Worm (Caenorhabditis elegans) whole organism, L1 larva: ENCODE data around the gene dhgd-1.

Experiments used
- C04F5.9 ChIP-seq: sonication (generic microtip); optimal IDR thresholded peaks from 2 replicates; lab custom pipeline; 2016; ENCODE audit warnings: missing genetic modification characterization, missing compliant biosample characterization
- C16A3.4 ChIP-seq: fragments of 150-350 bp; optimal IDR thresholded peaks from 2 replicates; lab custom pipeline; 2014; ENCODE audit warnings: missing biosample characterization, missing genetic modification characterization
- F16B12.6 ChIP-seq: fragments of 150-350 bp; optimal IDR thresholded peaks from 2 replicates; lab custom pipeline; 2014; ENCODE audit warnings: missing biosample characterization, missing genetic modification characterization
- aha-1 ChIP-seq: fragments of 150-350 bp; optimal IDR thresholded peaks from 2 replicates; lab custom pipeline; 2014; ENCODE audit warnings: missing biosample characterization, missing genetic modification characterization
- aly-2 ChIP-seq: fragments of 150-350 bp; optimal IDR thresholded peaks from 2 replicates; lab custom pipeline; 2014; ENCODE audit warnings: missing biosample characterization, missing genetic modification characterization
- ama-1 ChIP-seq: fragments of 150-350 bp; optimal IDR thresholded peaks from 2 replicates; lab custom pipeline; 2014
- blmp-1 ChIP-seq: fragments of 150-350 bp; optimal IDR thresholded peaks from 2 replicates; lab custom pipeline; 2014; ENCODE audit warnings: missing biosample characterization, missing genetic modification characterization
- ceh-82 ChIP-seq, 3 experiments: fragments of 150-350 bp in 1 of 3; sonication (generic microtip) in 2 of 3; optimal IDR thresholded peaks; 2 replicates each; lab custom pipeline; 2014 to 2017; ENCODE audit warnings: missing biosample characterization in 3 of 3, missing genetic modification characterization in 3 of 3
- ceh-88 ChIP-seq: fragments of 200-800 bp; sonication (Bioruptor generic); IDR thresholded peaks from 2 replicates; pipeline ENCODE4 v1.3.6; 2022; ENCODE audit warnings: missing genetic modification characterization, missing compliant biosample characterization
- ceh-90 ChIP-seq: sonication (generic microtip); optimal IDR thresholded peaks from 2 replicates; lab custom pipeline; 2016; ENCODE audit warnings: missing genetic modification characterization, missing compliant biosample characterization
- dpl-1 ChIP-seq, 3 experiments: fragments of 150-350 bp in 2 of 3; sonication (generic microtip) in 1 of 3; optimal IDR thresholded peaks; 2 replicates each; lab custom pipeline; 2014 to 2017; ENCODE audit warnings: missing biosample characterization in 3 of 3, missing genetic modification characterization in 3 of 3, missing genetic modification reagents in 3 of 3
- egl-27 ChIP-seq, 2 experiments: fragments of 150-350 bp in 1 of 2; sonication (generic microtip); optimal IDR thresholded peaks; 3 replicates each; lab custom pipeline; 2017 to 2018; ENCODE audit warnings: missing biosample characterization in 2 of 2, missing genetic modification characterization in 2 of 2, missing genetic modification reagents in 2 of 2
- elt-2 ChIP-seq: sonication (generic microtip); optimal IDR thresholded peaks from 2 replicates; lab custom pipeline; 2016; ENCODE audit warnings: missing genetic modification characterization, mild to moderate bottlenecking, inconsistent platforms, missing compliant biosample characterization, missing genetic modification reagents
- elt-3 ChIP-seq, 6 experiments: fragments of 150-350 bp in 1 of 6; sonication (generic microtip); optimal IDR thresholded peaks; 2 replicates each; lab custom pipeline; 2017 to 2018; ENCODE audit warnings: missing biosample characterization in 6 of 6, missing genetic modification characterization in 6 of 6, inconsistent platforms in 1 of 6
- ets-5 ChIP-seq: fragments of 200-800 bp; sonication (Bioruptor generic); IDR thresholded peaks from 2 replicates; pipeline ENCODE4 v1.3.6; 2022; ENCODE audit warnings: missing genetic modification characterization, missing compliant biosample characterization
- fkh-10 ChIP-seq: sonication (generic microtip); optimal IDR thresholded peaks from 2 replicates; lab custom pipeline; 2017; ENCODE audit warnings: missing biosample characterization, missing genetic modification reagents, missing genetic modification characterization
- fos-1 ChIP-seq: fragments of 150-350 bp; optimal IDR thresholded peaks from 2 replicates; lab custom pipeline; 2014; ENCODE audit warnings: missing biosample characterization, missing genetic modification characterization
- hlh-17 ChIP-seq: fragments of 200-800 bp; sonication (Bioruptor generic); optimal IDR thresholded peaks from 2 replicates; lab custom pipeline; 2018; ENCODE audit warnings: missing genetic modification characterization, mild to moderate bottlenecking, missing compliant biosample characterization, moderate library complexity, borderline replicate concordance
- hlh-4 ChIP-seq: sonication (generic microtip); optimal IDR thresholded peaks from 2 replicates; lab custom pipeline; 2016; ENCODE audit warnings: mild to moderate bottlenecking, missing genetic modification characterization, missing compliant biosample characterization
- hpl-2 ChIP-seq: fragments of 150-350 bp; optimal IDR thresholded peaks from 2 replicates; lab custom pipeline; 2014; ENCODE audit warnings: missing biosample characterization, missing genetic modification reagents, missing genetic modification characterization
- jun-1 ChIP-seq: fragments of 150-350 bp; optimal IDR thresholded peaks from 2 replicates; lab custom pipeline; 2014; ENCODE audit warnings: missing biosample characterization, missing genetic modification reagents, missing genetic modification characterization
- lin-13 ChIP-seq: fragments of 150-350 bp; optimal IDR thresholded peaks from 2 replicates; lab custom pipeline; 2014; ENCODE audit warnings: missing biosample characterization, missing genetic modification reagents, missing genetic modification characterization
- lin-14 ChIP-seq: fragments of 200-800 bp; sonication (Bioruptor generic); optimal IDR thresholded peaks from 2 replicates; lab custom pipeline; 2018; ENCODE audit warnings: mild to moderate bottlenecking, missing genetic modification characterization, moderate library complexity, missing compliant biosample characterization
- lir-3 ChIP-seq: sonication (generic microtip); optimal IDR thresholded peaks from 2 replicates; lab custom pipeline; 2016; ENCODE audit warnings: mild to moderate bottlenecking, missing genetic modification characterization, moderate library complexity, missing compliant biosample characterization; ENCODE audit not compliant: poor library complexity
- mdl-1 ChIP-seq, 2 experiments: fragments of 150-350 bp; optimal IDR thresholded peaks; 2 replicates each; lab custom pipeline; 2014 to 2017; ENCODE audit warnings: missing biosample characterization in 2 of 2, missing genetic modification characterization in 2 of 2, inconsistent platforms in 1 of 2
- mef-2 ChIP-seq: fragments of 150-350 bp; optimal IDR thresholded peaks from 2 replicates; lab custom pipeline; 2014; ENCODE audit warnings: missing biosample characterization, missing genetic modification characterization
- nhr-237 ChIP-seq: fragments of 150-350 bp; optimal IDR thresholded peaks from 2 replicates; lab custom pipeline; 2014; ENCODE audit warnings: missing biosample characterization, missing genetic modification characterization
- nhr-47 ChIP-seq: sonication (generic microtip); optimal IDR thresholded peaks from 2 replicates; lab custom pipeline; 2016; ENCODE audit warnings: mild to moderate bottlenecking, missing genetic modification characterization, moderate library complexity, missing compliant biosample characterization
- nhr-77 ChIP-seq: fragments of 150-350 bp; optimal IDR thresholded peaks from 2 replicates; lab custom pipeline; 2014; ENCODE audit warnings: missing biosample characterization, missing genetic modification characterization
- nhr-84 ChIP-seq: sonication (generic microtip); optimal IDR thresholded peaks from 2 replicates; lab custom pipeline; 2017; ENCODE audit warnings: missing biosample characterization, missing genetic modification characterization
- pag-3 ChIP-seq: sonication (generic microtip); optimal IDR thresholded peaks from 2 replicates; lab custom pipeline; 2017; ENCODE audit warnings: missing genetic modification characterization, mild to moderate bottlenecking, missing compliant biosample characterization, antibody characterized with exemption, borderline replicate concordance; ENCODE audit not compliant: insufficient read depth
- pax-3 ChIP-seq: fragments of 200-800 bp; sonication (Bioruptor generic); optimal IDR thresholded peaks from 2 replicates; lab custom pipeline; 2018; ENCODE audit warnings: mild to moderate bottlenecking, missing genetic modification characterization, moderate library complexity, missing compliant biosample characterization
- pqm-1 ChIP-seq: sonication (generic microtip); optimal IDR thresholded peaks from 3 replicates; lab custom pipeline; 2017; ENCODE audit warnings: missing biosample characterization, missing genetic modification characterization
- skn-1 ChIP-seq: fragments of 150-350 bp; optimal IDR thresholded peaks from 2 replicates; lab custom pipeline; 2014; ENCODE audit warnings: missing biosample characterization, missing genetic modification characterization
- snpc-4 ChIP-seq: fragments of 150-350 bp; optimal IDR thresholded peaks from 2 replicates; lab custom pipeline; 2014; ENCODE audit warnings: missing biosample characterization, missing genetic modification characterization
- sptf-1 ChIP-seq: fragments of 150-350 bp; optimal IDR thresholded peaks from 2 replicates; lab custom pipeline; 2014; ENCODE audit warnings: missing biosample characterization, missing genetic modification characterization
- sup-37 ChIP-seq: fragments of 200-800 bp; sonication (Bioruptor generic); optimal IDR thresholded peaks from 2 replicates; lab custom pipeline; 2018; ENCODE audit warnings: mild to moderate bottlenecking, missing genetic modification characterization, missing compliant biosample characterization
- swsn-7 ChIP-seq: sonication (generic microtip); optimal IDR thresholded peaks from 2 replicates; lab custom pipeline; 2016; ENCODE audit warnings: missing genetic modification characterization, missing compliant biosample characterization
- tbx-2 ChIP-seq: sonication (generic microtip); optimal IDR thresholded peaks from 2 replicates; lab custom pipeline; 2016; ENCODE audit warnings: missing genetic modification characterization, missing compliant biosample characterization
- unc-130 ChIP-seq: fragments of 150-350 bp; optimal IDR thresholded peaks from 2 replicates; lab custom pipeline; 2017; ENCODE audit warnings: missing biosample characterization, missing genetic modification characterization, inconsistent platforms
- unc-30 ChIP-seq: sonication (generic microtip); optimal IDR thresholded peaks from 2 replicates; lab custom pipeline; 2017; ENCODE audit warnings: missing biosample characterization, missing genetic modification characterization
- unc-86 ChIP-seq: sonication (generic microtip); optimal IDR thresholded peaks from 2 replicates; lab custom pipeline; 2016; ENCODE audit warnings: missing genetic modification characterization, missing compliant biosample characterization
- zag-1 ChIP-seq: fragments of 150-350 bp; optimal IDR thresholded peaks from 2 replicates; lab custom pipeline; 2014; ENCODE audit warnings: missing biosample characterization, missing genetic modification characterization
- ztf-11 ChIP-seq, 2 experiments: sonication (generic microtip); optimal IDR thresholded peaks; 2 replicates each; lab custom pipeline; 2016 to 2017; ENCODE audit warnings: missing genetic modification characterization in 2 of 2, missing biosample characterization in 1 of 2, missing compliant biosample characterization in 1 of 2

Gene dhgd-1

ce11 chrII:11545299-11545951, 6.5 kb downstream of the dhgd-1 start, which contains the start of gene dnj-13 (continued):
- TF ChIP-seq F16B12.6 (peak; percentile 27), hpl-2 (GFP tag; lab: Kevin White, UChicago) (peak; percentile 22), ama-1 (peak; percentile 0), aly-2 (tag; lab: Kevin White, UChicago) (peak; percentile 74), lin-14 (peak; percentile 99), nhr-47 (peak; percentile 98), elt-2 (tag; lab: Kevin White, UChicago) (peak; percentile 87), ceh-88 (GFP tag; lab: Robert Waterston, UW) (peak; percentile 92), fos-1 (peak; percentile 85), unc-130 (peak; percentile 81), lin-13 (GFP tag; lab: Kevin White, UChicago) (peak; percentile 93), hlh-4 (tag; lab: Kevin White, UChicago) (no peak), pqm-1 (tag; lab: Kevin White, UChicago) (no peak), nhr-237 (peak; percentile 92), blmp-1 (tag; lab: Kevin White, UChicago) (peak; percentile 87), elt-3 (tag; optimal IDR thresholded peaks at IDR 0.05; lab: Kevin White, UChicago) (peak in 3 of 6 experiments; percentile 79 to 93 (median 85)), dpl-1 (GFP tag; optimal IDR thresholded peaks at IDR 0.05; lab: Kevin White, UChicago) (peak; percentile 74 to 81 (median 79)), C04F5.9 (peak; percentile 86), unc-30 (tag; lab: Kevin White, UChicago) (peak; percentile 10), snpc-4 (tag; lab: Kevin White, UChicago) (peak; percentile 80), egl-27 (tag; optimal IDR thresholded peaks at IDR 0.05; lab: Kevin White, UChicago) (no peak), zag-1 (no peak), fkh-10 (GFP tag; lab: Kevin White, UChicago) (peak; percentile 77), sup-37 (peak; percentile 87), ceh-82 (tag; optimal IDR thresholded peaks at IDR 0.05; lab: Kevin White, UChicago) (peak; percentile 92 to 97 (median 94)), pag-3 (tag; lab: Kevin White, UChicago) (no peak), tbx-2 (tag; lab: Kevin White, UChicago) (peak; percentile 95), mdl-1 (tag; optimal IDR thresholded peaks at IDR 0.05; lab: Kevin White, UChicago) (peak in 1 of 2 experiments; percentile 92), nhr-77 (tag; lab: Kevin White, UChicago) (peak; percentile 91), swsn-7 (tag; lab: Kevin White, UChicago) (peak; percentile 99), pax-3 (peak; percentile 95), sptf-1 (tag; lab: Kevin White, UChicago) (no peak), ceh-90 (tag; lab: Kevin White, UChicago) (peak; percentile 30), aha-1 (tag; lab: Kevin White, UChicago) (peak; percentile 80), lir-3 (peak; percentile 85), jun-1 (peak; percentile 94), C16A3.4 (peak; percentile 91), hlh-17 (GFP tag; lab: Kevin White, UChicago) (no peak), skn-1 (tag; lab: Kevin White, UChicago) (peak; percentile 93), unc-86 (tag; lab: Kevin White, UChicago) (peak; percentile 95), nhr-84 (tag; lab: Kevin White, UChicago) (no peak), ets-5 (GFP tag; lab: Robert Waterston, UW) (no peak), mef-2 (tag; lab: Kevin White, UChicago) (peak; percentile 40), ztf-11 (tag; optimal IDR thresholded peaks at IDR 0.05; lab: Kevin White, UChicago) (peak in 1 of 2 experiments; percentile 88)
